Worm (Caenorhabditis elegans) whole organism, L2 larva: Measurements from ENCODE around the gene gad-3.

Experiments used
- F13H6.1 ChIP-seq: sonication (generic microtip); optimal IDR thresholded peaks from 2 replicates; lab custom pipeline; 2016; ENCODE audit warnings: missing genetic modification characterization, missing compliant biosample characterization
- R02D3.7 ChIP-seq: fragments of 150-350 bp; optimal IDR thresholded peaks from 2 replicates; lab custom pipeline; 2014; ENCODE audit warnings: missing biosample characterization, missing genetic modification characterization
- ZK546.5 ChIP-seq: sonication (generic microtip); optimal IDR thresholded peaks from 2 replicates; lab custom pipeline; 2017; ENCODE audit warnings: missing biosample characterization, missing genetic modification characterization
- aly-2 ChIP-seq: fragments of 150-350 bp; optimal IDR thresholded peaks from 2 replicates; lab custom pipeline; 2014; ENCODE audit warnings: missing biosample characterization, missing genetic modification characterization
- ama-1 ChIP-seq: fragments of 150-350 bp; optimal IDR thresholded peaks from 2 replicates; lab custom pipeline; 2018; ENCODE audit warnings: inconsistent platforms
- blmp-1 ChIP-seq: sonication (generic microtip); optimal IDR thresholded peaks from 2 replicates; lab custom pipeline; 2017; ENCODE audit warnings: missing genetic modification characterization, mild to moderate bottlenecking, missing compliant biosample characterization, antibody characterized with exemption, moderate library complexity; ENCODE audit not compliant: insufficient read depth
- ceh-16 ChIP-seq: fragments of 150-350 bp; optimal IDR thresholded peaks from 2 replicates; lab custom pipeline; 2014; ENCODE audit warnings: missing biosample characterization, missing genetic modification characterization
- nhr-10 ChIP-seq: sonication (generic microtip); optimal IDR thresholded peaks from 2 replicates; lab custom pipeline; 2017; ENCODE audit warnings: missing biosample characterization, missing genetic modification characterization
- nhr-11 ChIP-seq: fragments of 150-350 bp; optimal IDR thresholded peaks from 2 replicates; lab custom pipeline; 2014; ENCODE audit warnings: missing biosample characterization, missing genetic modification characterization
- skn-1 ChIP-seq: sonication (generic microtip); optimal IDR thresholded peaks from 2 replicates; lab custom pipeline; 2017; ENCODE audit warnings: missing biosample characterization, missing genetic modification characterization
- snpc-4 ChIP-seq: fragments of 150-350 bp; optimal IDR thresholded peaks from 2 replicates; lab custom pipeline; 2014; ENCODE audit warnings: missing biosample characterization, missing genetic modification characterization
- unc-39 ChIP-seq: fragments of 150-350 bp; optimal IDR thresholded peaks from 2 replicates; lab custom pipeline; 2014; ENCODE audit warnings: missing biosample characterization, missing genetic modification characterization
- unc-62 ChIP-seq: fragments of 150-350 bp; optimal IDR thresholded peaks from 2 replicates; lab custom pipeline; 2014; ENCODE audit warnings: missing biosample characterization, missing genetic modification reagents, missing genetic modification characterization

DNA sequence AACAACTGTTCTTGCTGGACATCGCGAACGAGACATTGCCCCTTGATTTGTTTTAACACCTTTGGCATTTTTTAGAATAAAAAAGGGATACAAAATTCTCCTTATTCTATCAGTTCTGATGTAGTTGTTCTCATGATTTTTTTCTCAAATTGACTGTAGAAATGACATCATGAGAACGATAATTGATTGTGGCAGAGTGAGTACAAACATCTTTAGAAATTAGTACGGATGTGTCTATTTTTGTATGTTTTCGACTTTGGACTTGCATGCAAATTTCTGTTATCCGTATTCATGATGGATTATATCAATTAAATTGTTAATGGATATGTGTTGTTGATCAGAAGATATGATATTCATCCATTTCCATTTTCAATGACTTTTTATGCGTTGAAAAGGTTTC lies 24.7 kb downstream of the gad-3 start:
- TF ChIP-seq unc-39 (tag; lab: Kevin White, UChicago) (no peak), skn-1 (tag; lab: Kevin White, UChicago) (no peak), nhr-11 (tag; lab: Kevin White, UChicago) (no peak), nhr-10 (tag; lab: Kevin White, UChicago) (no peak), ama-1 (lab: Kevin White, UChicago) (no peak), ceh-16 (tag; lab: Kevin White, UChicago) (no peak), R02D3.7 (no peak), snpc-4 (tag; lab: Kevin White, UChicago) (no peak), blmp-1 (tag; lab: Kevin White, UChicago) (no peak), aly-2 (tag; lab: Kevin White, UChicago) (no peak), F13H6.1 (tag; lab: Kevin White, UChicago) (no peak), ZK546.5 (tag; lab: Kevin White, UChicago) (no peak), unc-62 (GFP tag; lab: Kevin White, UChicago) (no peak)
